Fruit fly (Drosophila melanogaster) whole organism, wandering third instar larva: ENCODE measurements around the gene CG31673.
A peak's percentile ranks its signal among the peaks of the same experiment; 100 is the strongest.

Experiments
- CG32264 ChIP-seq: fragments of 200-800 bp; sonication (Bioruptor generic); optimal IDR thresholded peaks from 2 replicates; lab custom pipeline; 2016; ENCODE audit warnings: missing biosample characterization, missing genetic modification characterization
- CG9705 ChIP-seq: fragments of 200-800 bp; sonication (Bioruptor generic); optimal IDR thresholded peaks from 2 replicates; lab custom pipeline; 2018; ENCODE audit warnings: missing biosample characterization, mild to moderate bottlenecking, missing genetic modification characterization
- CrebA ChIP-seq: fragments of 200-800 bp; sonication (Bioruptor generic); optimal IDR thresholded peaks from 2 replicates; lab custom pipeline; 2016; ENCODE audit warnings: missing biosample characterization, mild to moderate bottlenecking, missing genetic modification characterization, borderline replicate concordance
- Dfd ChIP-seq: fragments of >200 bp; optimal IDR thresholded peaks from 2 replicates; lab custom pipeline; 2017; ENCODE audit warnings: missing biosample characterization, missing genetic modification characterization
- Dif ChIP-seq: fragments of 200-275, 200-300 bp; sonication (Bioruptor generic); optimal IDR thresholded peaks from 2 replicates; lab custom pipeline; 2018; ENCODE audit warnings: missing biosample characterization, missing genetic modification characterization; ENCODE audit not compliant: partially characterized antibody
- GATAd ChIP-seq: sonication (Bioruptor generic); optimal IDR thresholded peaks from 2 replicates; lab custom pipeline; 2016; ENCODE audit warnings: missing biosample characterization, missing genetic modification characterization
- HLH106 ChIP-seq: fragments of 200-800 bp; optimal IDR thresholded peaks from 3 replicates; lab custom pipeline; 2019; ENCODE audit warnings: missing biosample characterization, mild to moderate bottlenecking, missing genetic modification characterization, moderate library complexity
- Hnf4 ChIP-seq: fragments of 200-800 bp; sonication (Bioruptor generic); optimal IDR thresholded peaks from 2 replicates; lab custom pipeline; 2016; ENCODE audit warnings: missing biosample characterization, mild to moderate bottlenecking, missing genetic modification characterization
- Hr83 ChIP-seq: fragments of 200-300 bp; sonication (Bioruptor generic); optimal IDR thresholded peaks from 2 replicates; lab custom pipeline; 2016; ENCODE audit warnings: missing biosample characterization, mild to moderate bottlenecking, missing genetic modification characterization, moderate library complexity; ENCODE audit not compliant: poor library complexity, severe bottlenecking
- Myc ChIP-seq: fragments of >200 bp; optimal IDR thresholded peaks from 2 replicates; lab custom pipeline; 2017
- OdsH ChIP-seq: fragments of 200-800 bp; sonication (Bioruptor generic); optimal IDR thresholded peaks from 2 replicates; lab custom pipeline; 2016; ENCODE audit warnings: missing biosample characterization, mild to moderate bottlenecking, missing genetic modification characterization
- Rel ChIP-seq, 2 experiments: fragments of 200-800 bp; sonication (Bioruptor generic) in 1 of 2; optimal IDR thresholded peaks; 2 replicates in 1 of 2; 3 replicates in 1 of 2; lab custom pipeline; 2016 to 2019; ENCODE audit warnings: mild to moderate bottlenecking in 2 of 2, missing biosample characterization in 2 of 2, missing genetic modification characterization in 2 of 2, moderate library complexity in 1 of 2
- Vsx2 ChIP-seq: fragments of 200-300, 225-300 bp; sonication (Bioruptor generic); optimal IDR thresholded peaks from 2 replicates; lab custom pipeline; 2018; ENCODE audit warnings: missing biosample characterization, missing genetic modification characterization; ENCODE audit not compliant: partially characterized antibody
- br ChIP-seq: fragments of 200-800 bp; sonication (Bioruptor generic); optimal IDR thresholded peaks from 2 replicates; lab custom pipeline; 2016; ENCODE audit warnings: missing biosample characterization, missing genetic modification characterization
- brk ChIP-seq: fragments of 200-800 bp; sonication (Bioruptor generic); optimal IDR thresholded peaks from 2 replicates; lab custom pipeline; 2016; ENCODE audit warnings: missing biosample characterization, mild to moderate bottlenecking, missing genetic modification characterization
- dl ChIP-seq, 2 experiments: fragments of 175-275, 200-275 bp in 1 of 2; fragments of 200-275 bp in 1 of 2; sonication (Bioruptor generic); optimal IDR thresholded peaks; lab custom pipeline; 2018; ENCODE audit warnings: mild to moderate bottlenecking in 2 of 2, missing biosample characterization in 2 of 2, missing genetic modification characterization in 2 of 2, moderate library complexity in 2 of 2; ENCODE audit not compliant: partially characterized antibody in 2 of 2, insufficient read depth in 1 of 2
- dmrt93B ChIP-seq: fragments of 200-800 bp; sonication (Bioruptor generic); optimal IDR thresholded peaks from 2 replicates; lab custom pipeline; 2018; ENCODE audit warnings: missing biosample characterization, mild to moderate bottlenecking, missing genetic modification characterization
- dsf ChIP-seq: sonication (Bioruptor generic); optimal IDR thresholded peaks from 2 replicates; lab custom pipeline; 2016; ENCODE audit warnings: missing biosample characterization, missing genetic modification characterization, borderline replicate concordance
- ey ChIP-seq: fragments of 200-800 bp; sonication (Bioruptor generic); optimal IDR thresholded peaks from 2 replicates; lab custom pipeline; 2016; ENCODE audit warnings: missing biosample characterization, missing genetic modification characterization
- foxo ChIP-seq, 2 experiments: fragments of 200-800 bp; sonication (Bioruptor generic); optimal IDR thresholded peaks; 2 replicates in 1 of 2; 3 replicates in 1 of 2; lab custom pipeline; 2016 to 2017; ENCODE audit warnings: missing biosample characterization in 2 of 2, missing genetic modification characterization in 2 of 2
- fru ChIP-seq: fragments of 200-800 bp; sonication (Bioruptor generic); optimal IDR thresholded peaks from 3 replicates; lab custom pipeline; 2016; ENCODE audit warnings: missing biosample characterization, mild to moderate bottlenecking, missing genetic modification characterization
- h ChIP-seq: fragments of 200-800 bp; sonication (Bioruptor generic); optimal IDR thresholded peaks from 3 replicates; lab custom pipeline; 2016; ENCODE audit warnings: missing biosample characterization, mild to moderate bottlenecking, missing genetic modification characterization
- lola ChIP-seq: fragments of >200 bp; optimal IDR thresholded peaks from 2 replicates; lab custom pipeline; 2017; ENCODE audit warnings: missing biosample characterization, missing genetic modification characterization
- pan ChIP-seq: fragments of >200 bp; optimal IDR thresholded peaks from 2 replicates; lab custom pipeline; 2017
- psq ChIP-seq: fragments of 200-800 bp; sonication (Bioruptor generic); optimal IDR thresholded peaks from 3 replicates; lab custom pipeline; 2017; ENCODE audit warnings: missing biosample characterization, mild to moderate bottlenecking, missing genetic modification characterization, moderate library complexity
- rgr ChIP-seq: fragments of 200-800 bp; sonication (Bioruptor generic); optimal IDR thresholded peaks from 3 replicates; lab custom pipeline; 2016; ENCODE audit warnings: missing biosample characterization, mild to moderate bottlenecking, missing genetic modification characterization
- sage ChIP-seq: fragments of 200-800 bp; sonication (Bioruptor generic); optimal IDR thresholded peaks from 2 replicates; lab custom pipeline; 2016; ENCODE audit warnings: missing biosample characterization, mild to moderate bottlenecking, missing genetic modification characterization
- tai ChIP-seq: sonication (Bioruptor generic); optimal IDR thresholded peaks from 2 replicates; lab custom pipeline; 2016; ENCODE audit warnings: missing biosample characterization, missing genetic modification characterization
- usp ChIP-seq: fragments of >200 bp; optimal IDR thresholded peaks from 2 replicates; lab custom pipeline; 2017; ENCODE audit warnings: missing biosample characterization, missing genetic modification characterization
- woc ChIP-seq: sonication (Bioruptor generic); optimal IDR thresholded peaks from 2 replicates; lab custom pipeline; 2016; ENCODE audit warnings: missing biosample characterization, mild to moderate bottlenecking, missing genetic modification characterization

Gene CG31673

DNA sequence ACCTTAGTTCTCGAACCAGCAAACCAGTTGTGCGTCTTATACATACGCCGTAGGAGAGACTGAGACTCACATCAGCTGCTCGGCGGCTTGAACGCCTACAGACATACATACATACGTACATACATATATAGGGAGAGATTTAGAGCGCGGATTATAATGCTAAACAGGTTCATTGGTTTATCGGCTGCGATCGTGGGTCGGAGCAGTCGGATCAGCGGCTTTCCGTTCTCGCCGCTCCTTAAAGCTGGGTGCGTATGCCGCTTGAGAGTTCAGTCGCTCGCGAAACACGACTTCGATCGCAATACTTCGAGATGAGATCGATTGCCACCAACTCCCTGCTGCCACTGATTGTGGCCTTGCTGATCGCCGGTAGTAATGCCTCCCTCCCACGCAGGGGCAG is 4.1 kb upstream of the CG31673 start:
- TF ChIP-seq CrebA = peak; percentile 3
- no peak for TF ChIP-seq h
- no peak for TF ChIP-seq lola (GFP tag; lab: Kevin White, UChicago)
- TF ChIP-seq Hnf4 (GFP tag; lab: Kevin White, UChicago) = no peak
- peak; percentile 9 for TF ChIP-seq Hr83
- TF ChIP-seq Rel (GFP tag; optimal IDR thresholded peaks at IDR 0.05; lab: Kevin White, UChicago) = peak; percentile 58
- no peak for TF ChIP-seq Rel (tag; optimal IDR thresholded peaks at IDR 0.05; lab: Kevin White, UChicago)
- no peak for TF ChIP-seq usp (GFP tag; lab: Kevin White, UChicago)
- TF ChIP-seq woc (GFP tag; lab: Kevin White, UChicago) = peak; percentile 10
- peak in 1 of 2 experiments; percentile 14 for TF ChIP-seq dl (GFP tag; optimal IDR thresholded peaks at IDR 0.05; lab: Kevin White, UChicago; ENCODE audit: insufficient read depth in 1 of 2, partially characterized antibody in 2 of 2)

DNA sequence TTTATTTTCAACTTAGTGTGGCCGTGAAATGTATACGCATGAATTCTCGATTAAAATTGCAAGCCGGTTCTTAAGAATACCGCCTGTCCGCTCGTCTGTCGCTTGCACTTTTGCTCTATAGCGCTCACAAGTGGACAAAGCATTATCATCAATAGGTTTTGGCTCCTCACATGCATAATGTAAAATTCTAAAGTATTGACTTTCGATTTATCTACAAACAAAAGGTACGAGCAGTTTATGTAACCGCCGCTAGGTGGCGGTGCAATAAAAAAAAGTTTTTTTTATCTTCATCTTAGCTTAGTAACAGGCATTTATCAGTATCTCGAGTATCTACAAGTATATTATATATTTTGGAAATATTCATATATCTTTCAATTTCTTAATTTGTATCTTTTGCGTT is 3.2 kb upstream of the CG31673 start:
- TF ChIP-seq dmrt93B (GFP tag; lab: Kevin White, UChicago) = no peak
- TF ChIP-seq fru (GFP tag; lab: Kevin White, UChicago) = no peak
- no peak for TF ChIP-seq dsf
- TF ChIP-seq dl (GFP tag; optimal IDR thresholded peaks at IDR 0.05; lab: Kevin White, UChicago; ENCODE audit: insufficient read depth in 1 of 2, partially characterized antibody in 2 of 2) = no peak
- no peak for TF ChIP-seq pan (lab: Kevin White, UChicago)
- TF ChIP-seq Vsx2 (GFP tag; lab: Kevin White, UChicago) = no peak
- TF ChIP-seq rgr (GFP tag; lab: Kevin White, UChicago) = no peak
- no peak for TF ChIP-seq brk (GFP tag; lab: Kevin White, UChicago)
- no peak for TF ChIP-seq foxo (GFP tag; optimal IDR thresholded peaks at IDR 0.05; lab: Kevin White, UChicago)
- TF ChIP-seq Hnf4 (GFP tag; lab: Kevin White, UChicago) = no peak
- TF ChIP-seq Dfd (GFP tag; lab: Kevin White, UChicago) = no peak
- no peak for TF ChIP-seq psq (GFP tag; lab: Kevin White, UChicago)

dm6 chr2L:20827045-20827444 is 2.4 kb upstream of the CG31673 start:
- no peak for TF ChIP-seq Dif (GFP tag; lab: Kevin White, UChicago)

DNA sequence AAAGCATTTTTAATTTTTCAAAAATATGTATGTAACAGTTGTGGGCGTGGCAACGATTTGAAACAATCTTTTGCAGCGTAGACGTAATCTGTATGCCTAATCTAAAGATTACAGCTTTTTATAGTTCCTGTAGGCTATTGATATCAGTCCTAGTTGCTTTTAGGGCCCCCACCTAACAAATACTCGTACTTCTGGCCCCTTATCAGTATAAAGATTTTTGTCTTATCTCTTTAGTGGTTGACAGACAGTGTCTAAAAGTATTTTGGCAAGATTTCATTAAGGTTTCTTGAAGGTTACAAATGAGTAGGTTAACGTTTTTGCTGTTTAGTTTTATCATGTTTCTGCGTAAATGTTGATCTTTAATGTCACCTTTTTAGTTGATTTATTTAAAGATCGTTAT is 708 bp upstream of the CG31673 start:
- TF ChIP-seq Hnf4 (GFP tag; lab: Kevin White, UChicago) = no peak
- no peak for TF ChIP-seq GATAd (GFP tag; lab: Kevin White, UChicago)

dm6 chr2L:20829755-20830396 is 467 bp downstream of the CG31673 start:
- TF ChIP-seq sage (GFP tag; lab: Kevin White, UChicago) = peak; percentile 56
- TF ChIP-seq ey (GFP tag; lab: Kevin White, UChicago) = peak; percentile 0
- no peak for TF ChIP-seq dmrt93B (GFP tag; lab: Kevin White, UChicago)
- no peak for TF ChIP-seq GATAd (GFP tag; lab: Kevin White, UChicago)
- no peak for TF ChIP-seq CG32264
- TF ChIP-seq brk (GFP tag; lab: Kevin White, UChicago) = peak; percentile 55
- peak in 1 of 2 experiments; percentile 49 for TF ChIP-seq foxo (GFP tag; optimal IDR thresholded peaks at IDR 0.05; lab: Kevin White, UChicago)
- peak; percentile 27 for TF ChIP-seq fru (GFP tag; lab: Kevin White, UChicago)
- TF ChIP-seq Myc (lab: Kevin White, UChicago) = no peak
- TF ChIP-seq h = peak; percentile 70
- no peak for TF ChIP-seq lola (GFP tag; lab: Kevin White, UChicago)
- peak; percentile 38 for TF ChIP-seq Hr83
- TF ChIP-seq tai (GFP tag; lab: Kevin White, UChicago) = no peak
- TF ChIP-seq HLH106 (tag; lab: Kevin White, UChicago) = peak; percentile 39
- TF ChIP-seq Rel (GFP tag; optimal IDR thresholded peaks at IDR 0.05; lab: Kevin White, UChicago) = no peak
- TF ChIP-seq Rel (tag; optimal IDR thresholded peaks at IDR 0.05; lab: Kevin White, UChicago) = peak; percentile 94
- peak; percentile 22 for TF ChIP-seq Hnf4 (GFP tag; lab: Kevin White, UChicago)
- TF ChIP-seq br (GFP tag; lab: Kevin White, UChicago) = peak; percentile 35
- peak; percentile 0 for TF ChIP-seq Dif (GFP tag; lab: Kevin White, UChicago)
- no peak for TF ChIP-seq woc (GFP tag; lab: Kevin White, UChicago)
- peak; percentile 25 for TF ChIP-seq rgr (GFP tag; lab: Kevin White, UChicago)
- no peak for TF ChIP-seq CG9705 (GFP tag; lab: Kevin White, UChicago)
- peak; percentile 52 for TF ChIP-seq OdsH (GFP tag; lab: Kevin White, UChicago)
